Fruit fly (Drosophila melanogaster): ENCODE data around the gene Nxf3.

Gene Nxf3

dm6 chr3L:14001658-14002523 is 36.9 kb downstream of the Nxf3 start, which contains the start of the genes Nprl3 and upSET:
Gene Nprl3, minus strand, starts transcription at chr3L:14001880.
Gene upSET, plus strand, starts transcription at chr3L:14002127.
- TF ChIP-seq svp (GFP tag) (no peak), Sox15 (GFP tag; optimal IDR thresholded peaks at IDR 0.05) (no peak), net (GFP tag; optimal IDR thresholded peaks at IDR 0.05) (no peak), CG8319 (GFP tag; optimal IDR thresholded peaks at IDR 0.05) (no peak), spab (GFP tag; optimal IDR thresholded peaks at IDR 0.05) (no peak), ss (GFP tag; optimal IDR thresholded peaks at IDR 0.05) (no peak), Smox (GFP tag; optimal IDR thresholded peaks at IDR 0.05) (no peak), topi (GFP tag; optimal IDR thresholded peaks at IDR 0.05) (no peak), OdsH (GFP tag; optimal IDR thresholded peaks at IDR 0.05) (no peak), salr (GFP tag; optimal IDR thresholded peaks at IDR 0.05) (no peak), CG3032 (tag; optimal IDR thresholded peaks at IDR 0.05) (peak; percentile 1), eg (GFP tag; IDR thresholded peaks at IDR 0.05) (no peak), fd59A (GFP tag; optimal IDR thresholded peaks at IDR 0.05) (no peak), Eip78C (GFP tag) (peak; percentile 23), CG11762 (GFP tag; optimal IDR thresholded peaks at IDR 0.05; ENCODE audit: insufficient read depth) (no peak), Sox14 (GFP tag; optimal IDR thresholded peaks at IDR 0.05) (no peak), fkh (GFP tag; optimal IDR thresholded peaks at IDR 0.05) (peak; percentile 56), CG6854 (GFP tag; optimal IDR thresholded peaks at IDR 0.05) (peak; percentile 45), Eip75B (GFP tag; optimal IDR thresholded peaks at IDR 0.05) (no peak), CG10669 (GFP tag; optimal IDR thresholded peaks at IDR 0.05) (no peak), Blimp-1 (GFP tag; optimal IDR thresholded peaks at IDR 0.05) (no peak), CG6163 (GFP tag; IDR thresholded peaks at IDR 0.05) (0 out of 3 replicates have a peak, but pooled peaks have one; percentile 8), Gug (GFP tag; IDR thresholded peaks at IDR 0.05) (no peak), CG15336 (GFP tag; IDR thresholded peaks at IDR 0.05) (no peak), CG3919 (GFP tag; optimal IDR thresholded peaks at IDR 0.05) (no peak), Ets96B (tag; optimal IDR thresholded peaks at IDR 0.05) (no peak)

- TF ChIP-seq CG6163 (GFP tag; IDR thresholded peaks at IDR 0.05): peak; percentile 98
- peak; percentile 31 for TF ChIP-seq dsx (GFP tag; optimal IDR thresholded peaks at IDR 0.05; ENCODE audit: poor library complexity, severe bottlenecking)
- TF ChIP-seq Eip93F (GFP tag; optimal IDR thresholded peaks at IDR 0.05): no peak
- no peak for TF ChIP-seq pdm3 (GFP tag; optimal IDR thresholded peaks at IDR 0.05)
- TF ChIP-seq acj6 (GFP tag; optimal IDR thresholded peaks at IDR 0.05): no peak
- no peak for TF ChIP-seq Hr38 (GFP tag; optimal IDR thresholded peaks at IDR 0.05)
- peak; percentile 4 to 22 for TF ChIP-seq ss (GFP tag; optimal IDR thresholded peaks at IDR 0.05)
- no peak for TF ChIP-seq CG6792 (GFP tag; optimal IDR thresholded peaks at IDR 0.05)
- peak; percentile 34 for TF ChIP-seq CG1621 (tag; optimal IDR thresholded peaks at IDR 0.05)
- peak; percentile 33; the same call in 1 of the 2 replicates for TF ChIP-seq CG15336 (GFP tag; IDR thresholded peaks at IDR 0.05)
- peak; percentile 12 for TF ChIP-seq Lpt (GFP tag; optimal IDR thresholded peaks at IDR 0.05)
- TF ChIP-seq achi (GFP tag; optimal IDR thresholded peaks at IDR 0.05): no peak
- TF ChIP-seq lz (GFP tag; optimal IDR thresholded peaks at IDR 0.05): no peak
- TF ChIP-seq vri (GFP tag; optimal IDR thresholded peaks at IDR 0.05): peak; percentile 41
- TF ChIP-seq CG3919 (GFP tag; optimal IDR thresholded peaks at IDR 0.05): peak; percentile 5
- TF ChIP-seq Sox14 (GFP tag; optimal IDR thresholded peaks at IDR 0.05): peak; percentile 28
- TF ChIP-seq CG6808 (GFP tag; optimal IDR thresholded peaks at IDR 0.05): no peak
- TF ChIP-seq Eip78C (GFP tag): peak; percentile 26
Measured at dm6 chr3L:14002524-14003135, 37.6 kb downstream of the Nxf3 start.
